Worm (Caenorhabditis elegans) whole organism, dauer: Measurements from ENCODE around the gene hrg-10.

Source experiments
- unc-62 ChIP-seq: sonication (generic microtip); optimal IDR thresholded peaks from 2 replicates; lab custom pipeline; 2017; ENCODE audit warnings: missing biosample characterization, missing genetic modification reagents, missing genetic modification characterization

The hrg-10 gene

DNA sequence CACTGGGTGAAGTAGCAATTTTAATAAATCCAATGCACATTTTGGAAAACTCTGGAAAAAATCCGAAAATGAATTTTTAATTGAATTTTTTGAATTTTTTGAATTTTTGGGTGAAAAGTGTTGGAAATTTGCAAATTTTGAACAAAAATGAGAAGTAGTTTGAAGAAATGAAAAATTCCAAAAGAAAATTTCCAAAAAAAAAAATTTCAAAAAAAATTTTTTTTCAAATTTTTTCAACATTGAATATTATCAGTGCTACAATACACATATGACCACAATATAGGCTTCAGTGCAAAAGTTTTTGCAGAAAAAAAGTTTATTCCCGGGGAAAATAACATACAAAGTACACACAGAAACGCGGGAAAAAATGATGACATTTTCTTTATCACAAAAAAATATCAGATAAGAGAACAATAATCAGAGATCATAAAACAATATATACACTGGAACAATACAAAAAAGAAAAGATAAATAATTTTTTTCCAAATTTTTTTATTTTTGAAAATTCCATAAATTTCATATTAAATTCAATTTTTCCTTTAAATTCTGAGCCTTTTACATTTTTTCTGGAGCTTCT is at the start of gene hrg-10:
Gene hrg-10 (minus strand): TSS at position 51 of the 577 bp plus-strand sequence.
- no peak for TF ChIP-seq unc-62 (GFP tag; lab: Kevin White, UChicago)

DNA sequence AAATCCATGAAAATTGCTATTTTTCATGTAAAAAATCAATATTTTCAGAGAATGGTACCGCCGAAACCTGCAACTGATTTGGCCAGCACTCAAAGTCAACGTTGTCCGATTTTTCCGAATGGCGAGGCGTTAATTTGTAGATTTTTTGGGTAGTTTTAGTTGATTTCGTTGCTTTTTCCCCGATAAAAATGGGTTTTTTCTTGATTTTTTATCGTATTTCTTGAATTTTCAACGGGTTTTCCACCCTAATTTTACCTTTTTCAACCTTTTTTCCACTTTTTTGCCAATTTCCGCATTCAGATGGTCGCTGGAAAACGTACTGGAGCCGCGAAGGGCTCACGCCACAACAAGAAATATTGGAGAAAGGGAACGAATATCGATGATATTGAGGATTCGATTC is 44.5 kb upstream of the hrg-10 start, which contains the start of gene Y39B6A.33:
Gene Y39B6A.33 (plus strand): TSS at position 301 of the 400 bp plus-strand sequence.
- no peak for TF ChIP-seq unc-62 (GFP tag; lab: Kevin White, UChicago)

DNA sequence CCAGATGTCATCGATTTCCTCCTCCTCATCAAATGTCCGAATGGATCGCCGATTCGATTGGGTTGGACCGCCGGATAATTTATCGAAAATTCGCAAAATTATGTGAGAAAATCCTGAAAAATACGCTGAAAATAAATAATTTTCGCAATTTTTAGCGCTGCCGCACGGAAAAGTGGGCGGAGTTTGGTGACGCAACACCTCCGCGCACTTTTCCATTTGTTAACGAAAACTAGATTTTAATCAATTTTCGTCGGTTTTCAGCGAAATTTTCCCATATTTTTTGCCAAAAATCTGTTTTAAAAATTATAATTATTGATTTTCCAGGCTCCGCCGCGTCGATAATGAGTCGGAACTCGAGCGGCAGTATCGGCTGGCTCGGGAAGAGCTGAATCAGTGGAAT is 43.9 kb upstream of the hrg-10 start, which contains the start of gene Y39B6A.34:
Gene Y39B6A.34 (plus strand): TSS at position 3 of the 400 bp plus-strand sequence.
- no peak for TF ChIP-seq unc-62 (GFP tag; lab: Kevin White, UChicago)

DNA sequence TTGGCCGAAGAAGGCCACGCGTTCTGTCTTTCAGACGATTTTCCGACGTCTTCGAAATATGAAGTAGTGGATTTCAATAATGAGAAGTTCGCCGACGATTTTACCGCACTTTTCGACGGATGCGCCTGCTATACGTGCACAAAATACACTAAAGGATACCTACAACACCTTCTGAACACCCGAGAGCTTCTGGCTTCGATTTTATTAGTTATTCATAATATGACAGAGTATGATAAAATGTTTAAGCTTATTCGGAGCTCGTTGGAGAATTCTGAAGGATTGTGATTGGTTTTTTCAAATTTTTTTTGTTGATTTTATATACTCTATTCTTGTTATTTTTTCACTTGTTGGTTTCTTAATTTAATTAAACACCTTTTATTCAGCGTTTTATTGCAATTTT is 43.4 kb upstream of the hrg-10 start:
- no peak for TF ChIP-seq unc-62 (GFP tag; lab: Kevin White, UChicago)

DNA sequence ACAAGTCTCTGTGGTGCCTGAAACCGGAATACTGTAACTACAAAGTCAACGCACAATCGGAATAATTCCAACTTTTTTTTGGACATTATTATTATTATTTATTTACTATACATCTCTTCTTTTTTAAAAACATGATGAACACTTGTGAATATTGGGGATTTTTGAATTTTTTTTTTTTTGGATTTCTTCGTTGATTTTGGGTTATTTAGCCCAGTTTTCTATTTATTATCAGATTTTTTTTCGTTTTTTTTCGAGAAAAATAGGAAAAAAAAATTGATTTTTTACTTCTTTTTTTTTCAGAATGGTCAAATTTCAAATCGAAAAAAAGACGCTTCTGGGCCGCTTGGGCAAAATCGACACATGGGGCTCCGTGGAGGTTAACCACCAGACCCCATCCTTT is 40.9 kb upstream of the hrg-10 start, which contains the start of gene tgt-2:
Gene tgt-2 (plus strand): TSS at position 301 of the 400 bp plus-strand sequence.
- no peak for TF ChIP-seq unc-62 (GFP tag; lab: Kevin White, UChicago)

DNA sequence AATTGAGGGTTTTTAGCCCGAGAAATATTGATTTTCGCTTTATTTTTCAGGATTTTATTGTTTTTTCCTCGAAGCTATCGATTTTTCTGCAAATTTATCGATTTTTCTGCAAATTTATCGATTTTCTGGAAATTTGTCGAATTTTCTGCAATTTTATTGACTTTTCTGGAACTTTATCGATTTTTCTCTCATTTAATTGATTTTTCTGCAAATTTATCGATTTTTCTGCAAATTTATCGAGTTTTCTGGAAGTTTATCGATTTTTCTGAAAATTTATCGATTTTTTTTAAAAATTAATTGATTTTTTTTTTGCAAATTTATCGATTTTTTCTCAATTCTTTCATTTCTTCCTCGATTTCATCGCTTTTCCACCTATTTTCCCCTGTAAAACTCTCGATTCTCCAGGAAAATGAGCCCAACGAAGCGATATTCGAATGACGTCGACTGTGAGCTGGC is 36.4 kb upstream of the hrg-10 start, which contains the start of gene gtf-2F2:
Gene gtf-2F2 (plus strand): TSS at position 406 of the 456 bp plus-strand sequence.
- TF ChIP-seq unc-62 (GFP tag; lab: Kevin White, UChicago): no peak

DNA sequence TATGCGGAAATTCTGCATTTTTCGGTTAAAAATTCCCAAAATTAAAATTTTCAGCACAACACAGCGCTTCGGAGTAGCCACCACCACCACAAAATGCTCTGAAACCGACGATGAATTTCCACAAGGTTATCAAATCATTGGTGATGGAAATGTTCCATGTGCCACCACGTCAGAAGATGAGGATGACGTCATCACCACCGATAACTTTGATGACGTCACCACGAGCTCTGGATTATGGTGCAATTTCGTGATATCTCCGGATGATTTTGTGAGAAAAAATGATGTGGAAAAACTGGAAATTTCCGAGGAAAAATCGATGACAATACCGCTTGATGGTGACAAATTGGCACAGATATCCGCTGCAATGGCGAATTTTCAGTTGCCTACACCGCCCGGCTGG is 35.9 kb upstream of the hrg-10 start:
- no peak for TF ChIP-seq unc-62 (GFP tag; lab: Kevin White, UChicago)

DNA sequence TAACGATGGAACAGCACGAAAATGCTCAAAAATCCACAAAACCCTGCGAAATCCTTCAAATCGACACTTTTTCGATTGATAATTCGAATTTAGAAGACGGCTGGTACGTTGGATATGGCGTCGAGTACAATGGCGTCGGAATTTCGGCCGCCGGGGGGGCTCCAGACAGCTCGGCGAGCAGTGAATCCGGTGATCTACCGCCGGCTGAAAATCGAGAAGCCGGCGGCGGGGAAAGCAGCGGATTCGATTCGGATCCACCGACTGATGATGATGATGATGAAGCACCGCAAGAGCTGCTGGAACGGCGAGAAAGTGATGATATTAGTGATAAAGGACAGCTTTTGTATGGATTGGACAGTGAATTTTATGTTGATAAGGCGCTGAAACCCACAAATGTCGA is 33.8 kb upstream of the hrg-10 start:
- no peak for TF ChIP-seq unc-62 (GFP tag; lab: Kevin White, UChicago)

DNA sequence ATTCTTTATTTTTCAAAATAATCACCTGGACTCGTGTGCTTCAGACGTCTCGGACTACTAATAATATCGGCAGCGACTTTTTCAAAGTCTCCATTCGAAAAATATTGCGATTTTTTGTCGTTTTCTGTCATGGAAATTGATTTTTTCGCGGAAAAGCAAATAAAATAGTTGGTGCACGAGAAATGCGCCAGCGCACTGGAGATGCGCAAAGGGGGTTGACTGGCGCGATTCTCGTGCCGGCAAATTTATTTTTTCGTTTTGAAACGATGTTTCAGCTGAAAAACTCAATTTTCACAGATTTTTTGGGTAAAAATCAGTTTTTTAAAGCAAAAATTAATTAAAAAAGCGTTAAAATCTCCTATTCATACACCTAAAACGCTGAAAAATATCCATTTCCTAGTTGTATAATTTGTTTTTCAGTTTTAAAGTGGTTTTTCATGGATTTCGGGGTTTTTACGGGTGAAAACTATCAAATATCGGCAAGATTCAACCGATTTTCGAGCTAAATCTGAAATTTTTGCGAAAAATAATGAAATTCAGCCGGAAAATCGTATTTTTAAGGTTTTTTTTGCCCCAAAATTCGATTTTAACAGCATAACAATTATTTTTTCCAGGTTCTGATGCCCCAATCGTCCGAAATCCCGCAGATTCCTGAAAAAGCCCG is 33.3 kb upstream of the hrg-10 start, which contains the start of the genes reps-1 and Y39B6A.37:
Gene reps-1 (minus strand): TSS at position 263 of the 664 bp plus-strand sequence.
Gene Y39B6A.37 (plus strand): TSS at position 614 of the 664 bp plus-strand sequence.
- no peak for TF ChIP-seq unc-62 (GFP tag; lab: Kevin White, UChicago)

DNA sequence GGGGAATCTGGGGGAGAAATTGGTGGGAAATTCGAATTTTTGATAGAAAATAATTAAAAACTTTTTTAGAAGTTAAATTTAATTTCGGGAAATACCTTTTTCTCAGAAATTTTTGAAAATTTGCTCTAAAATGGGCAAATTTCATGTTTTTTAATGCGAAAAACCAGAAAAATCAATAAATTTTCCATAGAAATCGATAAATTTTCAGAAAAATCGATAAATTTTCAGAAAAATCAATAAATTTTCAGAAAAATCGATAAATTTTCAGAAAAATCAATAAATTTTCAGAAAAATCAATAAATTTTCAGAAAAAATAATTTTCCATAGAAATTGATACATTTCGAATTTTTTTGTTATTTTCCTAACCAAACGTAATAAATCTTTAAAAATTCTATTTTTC is 29.0 kb upstream of the hrg-10 start:
- TF ChIP-seq unc-62 (GFP tag; lab: Kevin White, UChicago): no peak

DNA sequence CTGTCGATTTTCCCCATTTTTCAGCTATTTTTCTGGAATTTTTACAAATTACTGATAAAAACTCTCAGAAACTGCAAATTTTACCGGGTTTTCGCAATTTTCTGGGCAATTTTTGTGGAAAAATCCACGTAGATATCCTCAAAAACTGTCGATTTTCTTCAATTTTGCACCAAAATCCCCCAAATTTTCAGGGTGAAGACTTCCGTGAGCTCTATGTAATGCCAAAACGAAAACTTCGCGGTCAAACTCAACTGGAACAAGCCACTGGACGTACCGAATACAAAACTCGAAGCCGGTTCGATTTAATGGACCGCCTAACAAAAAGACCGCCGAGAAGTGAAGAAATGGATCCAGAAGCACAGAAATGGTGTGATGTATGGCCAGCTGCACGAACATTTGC is 24.6 kb upstream of the hrg-10 start:
- no peak for TF ChIP-seq unc-62 (GFP tag; lab: Kevin White, UChicago)

DNA sequence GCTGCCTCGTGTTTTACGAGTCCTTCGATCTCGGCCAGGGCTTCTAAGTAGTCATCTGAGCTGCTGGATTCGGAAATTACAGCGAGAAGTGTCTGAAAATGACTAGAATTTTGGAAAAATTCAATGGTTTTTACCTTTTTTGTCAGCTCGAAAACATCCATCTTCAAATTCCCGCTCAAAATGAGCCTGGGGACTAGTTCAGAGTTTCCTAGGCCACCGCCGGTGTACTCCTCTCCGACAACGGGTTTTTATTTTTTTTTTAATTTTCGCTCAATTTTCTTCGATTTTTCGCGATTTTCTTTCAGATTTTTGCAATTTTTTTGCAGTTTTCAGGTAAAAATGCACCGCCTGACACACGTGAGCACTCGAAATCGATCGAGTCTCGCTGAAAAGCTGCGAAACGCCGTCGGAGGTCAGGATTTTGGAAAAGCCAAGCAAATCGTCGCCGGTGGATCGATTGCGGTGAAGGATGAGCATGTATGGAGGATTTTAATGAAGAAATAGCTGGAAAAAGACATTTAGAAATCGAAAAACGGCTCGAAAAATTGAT is 23.9 kb upstream of the hrg-10 start, which contains the start of the genes mrps-35 and sws-1:
Gene mrps-35 (plus strand): TSS at position 327 of the 550 bp plus-strand sequence.
Gene sws-1 (minus strand): TSS at position 500 of the 550 bp plus-strand sequence.
- TF ChIP-seq unc-62 (GFP tag; lab: Kevin White, UChicago): no peak

DNA sequence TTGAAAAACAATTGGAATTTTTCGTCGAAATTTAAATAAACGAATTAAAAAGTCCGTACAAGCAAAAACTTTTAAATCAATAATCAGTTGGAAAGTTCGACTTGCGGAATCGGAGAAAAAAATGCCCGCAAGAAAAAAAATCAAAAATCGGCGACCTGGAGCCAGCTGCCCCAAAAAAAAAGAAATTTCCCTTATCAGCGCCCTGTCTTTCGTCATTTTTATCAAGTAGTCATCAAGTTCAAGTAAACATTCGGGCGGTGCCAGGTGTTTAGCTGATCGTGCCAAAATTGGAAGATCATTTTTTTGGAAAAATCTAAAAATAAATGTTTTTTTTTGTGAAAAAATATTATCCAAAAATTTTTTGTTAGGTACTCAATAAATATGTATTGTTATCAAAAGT is 21.2 kb upstream of the hrg-10 start:
- no peak for TF ChIP-seq unc-62 (GFP tag; lab: Kevin White, UChicago)

DNA sequence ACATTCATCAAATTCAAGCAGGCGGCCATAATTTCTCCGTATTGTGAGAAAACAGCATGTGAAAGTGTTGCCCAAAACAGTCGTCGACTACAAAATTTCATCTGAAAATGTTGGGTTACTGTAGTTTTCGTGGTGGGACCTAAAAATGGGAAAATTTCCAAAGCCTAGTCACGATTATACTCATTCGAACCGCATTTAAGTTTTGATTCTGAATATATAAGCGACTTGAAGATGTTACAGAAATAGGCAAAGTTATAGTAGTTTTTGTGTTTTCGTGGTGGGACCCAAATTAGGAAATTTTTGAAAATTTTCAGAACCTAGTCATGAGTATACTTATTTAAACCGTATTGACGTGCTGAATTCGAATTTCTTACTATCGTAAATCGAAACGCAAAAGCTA is 20.8 kb upstream of the hrg-10 start, which contains the start of gene Y39B6A.41:
Gene Y39B6A.41 (minus strand): TSS at position 101 of the 400 bp plus-strand sequence.
- TF ChIP-seq unc-62 (GFP tag; lab: Kevin White, UChicago): no peak

DNA sequence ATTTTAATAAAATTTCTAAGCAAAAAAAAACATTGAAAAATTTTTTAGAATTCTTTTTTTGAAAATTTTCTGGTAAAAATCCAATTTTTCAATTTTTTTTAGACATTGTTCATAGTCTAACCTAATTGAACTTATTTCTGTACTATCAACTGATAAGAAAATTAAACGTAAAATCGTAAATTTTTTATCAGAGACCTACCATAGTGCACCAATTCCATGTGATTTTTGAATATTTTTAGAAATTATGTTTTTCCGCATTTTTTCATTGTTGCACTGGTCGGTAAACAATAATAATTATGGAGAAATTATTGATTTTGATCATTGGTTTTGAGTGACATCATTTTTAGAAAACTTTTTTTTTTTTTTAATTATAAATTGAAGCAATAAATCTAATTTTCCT is 19.4 kb upstream of the hrg-10 start:
- no peak for TF ChIP-seq unc-62 (GFP tag; lab: Kevin White, UChicago)

DNA sequence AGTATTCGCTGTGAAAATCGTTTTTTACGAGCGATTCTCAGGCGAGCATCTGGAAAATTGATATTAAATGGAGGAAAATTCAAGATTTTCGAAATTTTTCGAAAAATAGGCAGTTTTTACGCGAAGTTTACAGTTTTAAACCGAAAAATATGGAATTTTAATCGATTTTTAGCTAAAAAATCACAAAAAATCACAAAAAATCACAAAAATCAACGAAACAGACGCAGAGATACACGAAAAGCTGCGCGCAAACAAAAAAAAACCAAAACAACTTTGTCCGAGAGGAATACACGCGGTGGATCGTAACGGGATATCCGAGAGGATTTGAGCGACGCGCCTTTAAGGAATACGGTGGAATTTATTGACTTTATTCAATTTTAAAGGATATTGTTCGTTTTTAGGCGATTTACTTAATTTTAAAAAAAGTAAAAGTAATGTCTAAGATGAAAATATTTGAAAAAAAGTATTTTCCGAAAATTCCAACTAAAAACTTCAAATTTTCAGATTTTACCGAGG is 12.5 kb upstream of the hrg-10 start, which contains the start of gene Y39B6A.42:
Gene Y39B6A.42 (minus strand): TSS at position 51 of the 516 bp plus-strand sequence.
- no peak for TF ChIP-seq unc-62 (GFP tag; lab: Kevin White, UChicago)
